Worm (Caenorhabditis elegans) whole organism, L4/young adult: ENCODE measurements around the gene F55G11.6.

Experiments used
- W03F9.2 ChIP-seq: fragments of 150-350 bp; optimal IDR thresholded peaks from 2 replicates; lab custom pipeline; 2014; ENCODE audit warnings: missing biosample characterization, missing genetic modification characterization
- dao-5 ChIP-seq: sonication (generic microtip); optimal IDR thresholded peaks from 2 replicates; lab custom pipeline; 2016; ENCODE audit warnings: missing genotype, missing genetic modification characterization, moderate library complexity, missing compliant biosample characterization
- him-1 ChIP-seq: sonication (generic microtip); optimal IDR thresholded peaks from 2 replicates; lab custom pipeline; 2016; ENCODE audit warnings: missing genotype, missing genetic modification reagents, missing genetic modification characterization, missing compliant biosample characterization

F55G11.6 gene

DNA sequence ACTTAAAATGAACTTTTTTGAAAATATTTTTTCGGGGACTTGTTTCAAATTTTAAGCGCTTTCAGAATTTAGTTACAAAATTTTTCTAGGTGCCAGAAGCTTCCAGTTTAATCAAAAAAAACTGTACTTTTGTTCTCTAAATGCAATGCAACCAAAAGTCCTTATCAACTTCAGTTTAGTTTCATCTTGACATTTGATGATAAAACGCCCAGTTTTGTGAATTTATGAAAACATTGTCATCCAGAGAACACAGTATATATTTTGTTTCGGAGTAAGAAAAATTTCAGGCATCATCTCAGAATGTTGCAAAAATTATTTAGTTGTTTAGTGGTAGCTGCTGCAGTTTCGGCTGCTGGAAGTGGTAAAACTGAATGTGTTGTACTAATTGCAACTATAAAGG is at the start of gene F55G11.6:
TSS of gene F55G11.6 (plus strand) at position 301 of the 400 bp plus-strand sequence.
- no peak for TF ChIP-seq dao-5 (tag; lab: Kevin White, UChicago)
- no peak for TF ChIP-seq W03F9.2 (tag; lab: Kevin White, UChicago)
- TF ChIP-seq him-1 (tag; lab: Kevin White, UChicago): no peak

DNA sequence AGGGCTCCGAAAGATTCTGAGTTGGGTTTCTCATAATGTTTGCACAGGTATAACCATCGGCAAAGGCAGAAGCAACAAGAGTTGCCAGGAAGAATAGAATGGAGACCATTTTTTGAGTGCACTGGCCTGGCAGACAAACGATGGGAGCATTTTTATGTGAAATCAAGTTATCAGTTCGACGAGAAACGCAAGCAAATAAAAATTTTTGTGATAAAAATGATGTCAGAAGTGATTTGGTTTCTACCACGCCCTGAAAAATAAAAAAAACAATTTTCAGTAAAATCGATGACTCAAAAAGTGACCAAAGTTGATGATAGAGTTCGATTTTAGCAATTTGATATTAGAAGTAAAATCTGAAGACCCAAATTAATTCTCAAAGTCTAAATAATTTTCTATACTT is 48.0 kb upstream of the F55G11.6 start, which contains the start of gene K08D8.4:
TSS of gene K08D8.4 (minus strand) at position 128 of the 400 bp plus-strand sequence.
- TF ChIP-seq him-1 (tag; lab: Kevin White, UChicago) (no peak), W03F9.2 (tag; lab: Kevin White, UChicago) (no peak), dao-5 (tag; lab: Kevin White, UChicago) (no peak)

DNA sequence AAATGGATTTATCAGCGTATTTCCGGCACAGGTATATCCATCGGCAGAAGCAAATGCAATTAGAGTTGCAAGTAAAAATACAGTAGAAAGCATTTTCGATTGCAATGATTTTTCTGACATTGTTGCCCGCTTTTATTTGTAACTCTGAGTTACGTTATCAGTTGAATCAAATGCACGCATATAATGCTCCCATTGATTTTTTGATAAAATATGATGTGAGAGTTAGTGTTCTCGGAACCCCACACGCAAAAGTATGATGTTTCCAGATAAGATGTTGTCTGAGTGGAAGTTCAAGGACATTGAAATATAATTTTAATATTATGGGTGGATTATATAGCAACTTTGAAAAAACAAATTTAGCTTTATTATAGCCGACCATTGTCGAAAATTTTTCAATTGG is 45.8 kb upstream of the F55G11.6 start, which contains the start of gene K08D8.5:
TSS of gene K08D8.5 (minus strand) at position 140 of the 400 bp plus-strand sequence.
- TF ChIP-seq dao-5 (tag; lab: Kevin White, UChicago) (no peak), W03F9.2 (tag; lab: Kevin White, UChicago) (no peak), him-1 (tag; lab: Kevin White, UChicago) (no peak)

DNA sequence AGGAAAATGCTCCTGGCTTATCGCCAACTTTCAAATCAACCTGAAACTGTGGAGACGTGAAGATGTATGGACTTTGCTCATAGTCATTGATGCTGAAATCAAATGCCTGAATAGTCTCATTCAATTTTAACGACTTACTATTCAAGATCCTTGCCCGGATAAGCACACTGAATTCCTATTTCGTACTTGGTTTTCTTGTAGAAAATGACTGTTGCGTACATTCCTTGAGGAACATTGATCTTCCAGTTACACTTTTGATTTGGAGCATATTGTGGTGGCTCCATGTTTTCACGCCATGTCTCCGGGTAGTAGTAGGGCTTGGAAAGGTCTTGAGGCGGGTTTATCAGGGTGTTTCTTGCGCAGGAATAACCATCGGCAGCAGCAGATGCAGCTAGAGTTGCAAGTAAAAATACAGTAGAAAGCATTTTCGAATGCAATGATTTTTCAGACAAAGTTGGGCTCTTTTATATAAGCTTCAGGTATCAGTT is 43.3 kb upstream of the F55G11.6 start, which contains the start of gene irg-6:
TSS of gene irg-6 (minus strand) at position 438 of the 488 bp plus-strand sequence.
- TF ChIP-seq him-1 (tag; lab: Kevin White, UChicago) (no peak), dao-5 (tag; lab: Kevin White, UChicago) (no peak), W03F9.2 (tag; lab: Kevin White, UChicago) (no peak)

DNA sequence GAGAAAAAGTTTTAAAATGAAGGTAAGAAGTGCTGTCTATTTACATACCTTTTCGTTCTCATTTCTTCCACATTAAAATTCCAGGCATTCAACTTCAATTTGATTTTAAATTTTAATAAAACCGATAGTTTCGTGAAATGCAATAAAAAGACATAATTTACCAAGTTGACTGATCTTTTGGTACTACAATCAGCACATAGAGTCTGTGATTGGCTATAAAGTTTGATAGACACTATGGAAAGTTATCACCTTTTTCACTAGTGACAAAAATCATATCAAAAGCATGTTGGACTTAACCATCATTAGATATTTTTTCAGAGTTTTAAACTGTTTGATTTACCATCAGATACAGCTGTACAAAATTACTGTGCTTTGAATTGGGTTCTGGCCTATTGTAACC is 42.4 kb upstream of the F55G11.6 start, which contains the start of gene srz-15:
TSS of gene srz-15 (plus strand) at position 301 of the 400 bp plus-strand sequence.
- TF ChIP-seq W03F9.2 (tag; lab: Kevin White, UChicago) (no peak), him-1 (tag; lab: Kevin White, UChicago) (no peak), dao-5 (tag; lab: Kevin White, UChicago) (no peak)

DNA sequence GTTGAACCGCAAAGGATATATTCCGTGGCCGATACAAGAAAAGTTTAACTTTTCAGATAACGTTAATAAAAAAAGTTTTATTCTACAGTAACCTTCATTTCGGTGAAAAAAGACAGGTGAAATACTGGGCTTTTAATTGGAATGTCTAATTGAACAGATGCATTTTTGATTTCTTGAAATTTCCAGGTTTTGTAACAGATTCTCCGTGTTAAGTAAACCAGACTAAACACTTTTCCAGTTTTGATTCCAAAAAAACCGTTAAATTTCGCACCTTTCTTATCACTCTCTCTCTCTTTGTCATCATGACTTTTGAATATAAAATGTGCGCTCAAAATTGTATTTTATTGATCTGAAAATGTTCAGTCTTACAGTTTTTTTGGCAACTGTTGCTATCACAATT is 39.6 kb upstream of the F55G11.6 start, which contains the start of gene C32H11.3:
TSS of gene C32H11.3 (plus strand) at position 301 of the 400 bp plus-strand sequence.
- TF ChIP-seq dao-5 (tag; lab: Kevin White, UChicago): no peak
- no peak for TF ChIP-seq W03F9.2 (tag; lab: Kevin White, UChicago)
- TF ChIP-seq him-1 (tag; lab: Kevin White, UChicago): no peak

DNA sequence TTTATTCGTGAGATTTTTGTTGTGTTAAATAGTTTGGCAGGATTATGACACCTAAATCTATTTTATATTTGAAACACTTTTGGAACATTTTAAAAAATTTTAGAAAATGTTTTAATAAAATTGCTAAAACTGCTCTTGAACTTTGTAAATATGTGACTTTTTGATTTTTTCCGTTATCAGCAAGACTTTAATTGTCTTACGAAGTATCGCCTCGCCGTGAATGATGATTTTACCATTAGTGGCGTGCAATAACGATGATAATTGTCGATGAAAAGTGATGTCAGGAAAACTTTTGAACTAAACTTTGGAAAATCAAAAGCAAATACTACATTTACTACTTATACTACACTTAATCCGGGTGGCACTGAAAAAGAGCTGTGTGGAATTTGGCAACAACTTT is 37.3 kb upstream of the F55G11.6 start:
- TF ChIP-seq W03F9.2 (tag; lab: Kevin White, UChicago) (no peak), him-1 (tag; lab: Kevin White, UChicago) (no peak), dao-5 (tag; lab: Kevin White, UChicago) (no peak)

DNA sequence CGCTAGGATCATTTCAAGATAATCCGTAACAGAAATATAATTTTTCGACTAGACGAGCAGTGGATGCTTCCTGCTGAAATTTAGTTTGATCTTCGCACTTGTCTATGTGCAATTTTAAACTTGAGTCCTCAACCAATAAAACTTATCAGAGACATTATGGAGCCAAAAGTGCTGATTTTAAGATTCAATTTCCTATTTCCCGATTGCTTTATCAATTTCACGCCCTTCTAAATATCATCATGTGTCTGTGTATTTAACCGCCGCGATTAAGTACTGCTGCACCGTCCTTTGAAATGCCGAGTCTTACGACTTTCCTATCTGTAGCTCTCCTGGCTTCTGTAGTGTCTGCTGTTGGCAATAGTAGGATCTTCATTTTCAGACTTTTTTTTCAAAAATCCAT is 36.8 kb upstream of the F55G11.6 start, which contains the start of gene C32H11.4:
TSS of gene C32H11.4 (plus strand) at position 238 of the 400 bp plus-strand sequence.
- TF ChIP-seq dao-5 (tag; lab: Kevin White, UChicago): no peak
- TF ChIP-seq W03F9.2 (tag; lab: Kevin White, UChicago): no peak
- no peak for TF ChIP-seq him-1 (tag; lab: Kevin White, UChicago)

DNA sequence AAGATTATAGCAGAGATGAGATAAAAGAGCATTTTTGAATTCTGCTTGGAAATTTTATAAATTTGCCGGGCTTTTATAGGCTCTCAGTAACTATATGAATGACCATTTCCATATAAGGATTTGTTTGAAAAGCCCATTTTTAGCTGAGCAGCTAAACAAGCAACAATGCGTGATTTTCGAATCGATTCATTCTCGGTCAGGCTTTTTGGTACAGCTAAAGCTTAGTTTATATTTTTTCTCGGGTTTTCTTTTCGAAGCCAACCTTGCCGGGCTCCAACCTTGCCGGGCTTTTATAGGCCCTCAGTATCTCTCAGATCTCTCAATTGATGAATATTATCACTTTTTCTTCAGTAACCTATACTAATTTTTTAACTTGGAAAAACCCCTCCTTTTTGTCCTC is 33.5 kb upstream of the F55G11.6 start, which contains the start of gene srlf-4:
TSS of gene srlf-4 (minus strand) at position 101 of the 400 bp plus-strand sequence.
- TF ChIP-seq W03F9.2 (tag; lab: Kevin White, UChicago) (no peak), dao-5 (tag; lab: Kevin White, UChicago) (no peak), him-1 (tag; lab: Kevin White, UChicago) (no peak)

DNA sequence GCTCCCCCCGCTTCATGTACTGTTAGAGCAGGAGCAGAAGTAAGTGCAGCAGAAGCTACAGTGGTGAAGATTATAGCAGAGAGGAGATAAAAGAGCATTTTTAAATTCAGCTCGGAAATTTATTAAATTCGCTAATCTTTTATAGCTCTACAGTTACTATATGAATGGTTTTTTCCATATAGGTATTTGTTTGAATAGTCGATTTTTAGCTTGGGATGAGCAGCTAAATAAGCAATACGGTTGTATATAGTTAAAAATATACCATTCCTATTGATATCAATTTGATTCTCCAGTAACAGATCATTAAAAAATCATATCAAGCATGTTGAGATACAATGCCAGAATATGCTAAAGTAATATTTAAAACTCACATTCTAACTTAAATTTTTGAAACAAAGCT is 31.2 kb upstream of the F55G11.6 start, which contains the start of gene srlf-5:
TSS of gene srlf-5 (minus strand) at position 101 of the 400 bp plus-strand sequence.
- TF ChIP-seq dao-5 (tag; lab: Kevin White, UChicago) (no peak), him-1 (tag; lab: Kevin White, UChicago) (no peak), W03F9.2 (tag; lab: Kevin White, UChicago) (no peak)

DNA sequence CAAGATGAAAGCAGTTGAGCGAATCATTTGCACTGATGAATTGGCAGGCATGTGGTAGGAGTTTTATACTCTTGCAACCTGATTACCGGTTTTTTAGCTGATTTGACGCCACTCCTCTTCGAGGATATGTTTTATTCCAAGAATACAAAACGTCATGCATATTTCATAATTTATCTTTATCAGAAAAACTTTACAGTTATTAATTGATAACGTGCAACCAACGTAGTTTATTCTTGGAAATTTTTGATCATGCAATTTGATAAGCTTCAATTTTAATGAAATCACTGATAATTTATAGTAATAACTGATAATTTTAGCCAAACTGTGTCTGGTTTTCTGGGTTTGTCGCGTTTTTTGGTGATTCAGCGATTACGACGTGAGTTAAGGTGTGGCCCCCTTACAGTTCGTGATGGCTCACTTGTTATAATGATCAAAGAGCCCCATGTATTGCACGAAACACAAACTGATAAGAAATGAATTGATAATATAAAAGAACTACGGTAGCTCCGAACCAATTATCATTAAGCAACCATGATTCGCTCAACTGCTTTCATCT is 21.5 kb upstream of the F55G11.6 start, which contains the start of the genes cld-1 and dod-21:
TSS of gene cld-1 (minus strand) at position 51 of the 556 bp plus-strand sequence.
TSS of gene dod-21 (plus strand) at position 518 of the 556 bp plus-strand sequence.
- TF ChIP-seq him-1 (tag; lab: Kevin White, UChicago) (no peak), W03F9.2 (tag; lab: Kevin White, UChicago) (peak; percentile 28)

DNA sequence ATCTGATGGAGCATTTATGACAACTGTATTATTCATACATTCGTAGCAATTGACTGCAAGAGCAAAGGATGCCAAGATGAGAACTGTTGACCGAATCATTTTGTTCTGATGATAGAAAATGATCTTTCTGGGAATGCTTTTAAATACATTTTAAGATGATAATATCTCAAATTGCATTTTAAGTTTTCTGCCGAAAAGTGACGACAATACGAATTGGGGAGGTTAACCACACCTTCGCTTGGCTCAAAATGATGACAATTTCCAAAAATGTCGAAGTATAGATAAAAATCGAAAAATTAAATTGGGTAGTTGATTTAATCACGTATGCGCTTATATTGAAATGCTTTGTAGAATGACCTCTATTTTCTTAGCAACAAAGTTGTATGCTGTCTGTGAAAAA is 16.6 kb upstream of the F55G11.6 start, which contains the start of gene dod-24:
TSS of gene dod-24 (minus strand) at position 101 of the 400 bp plus-strand sequence.
- no peak for TF ChIP-seq dao-5 (tag; lab: Kevin White, UChicago)
- no peak for TF ChIP-seq W03F9.2 (tag; lab: Kevin White, UChicago)
- no peak for TF ChIP-seq him-1 (tag; lab: Kevin White, UChicago)

DNA sequence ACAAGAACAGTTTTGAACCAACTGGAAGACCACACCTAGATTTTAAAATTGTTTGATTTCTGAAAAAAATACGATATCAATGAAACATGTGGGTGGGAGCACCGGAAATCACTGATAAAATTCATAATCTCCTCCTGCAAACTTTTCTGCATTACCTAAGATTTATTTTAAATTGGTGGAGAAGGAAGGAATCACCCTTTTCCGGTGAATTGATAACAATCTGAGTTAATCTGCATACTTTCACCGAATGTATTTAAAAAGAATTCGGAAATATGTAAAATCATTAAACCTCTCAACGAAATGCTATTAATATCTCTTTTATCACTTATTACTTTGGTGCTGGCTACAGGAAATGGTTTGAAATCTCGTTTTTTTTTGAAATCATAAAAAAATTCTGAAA is 15.2 kb upstream of the F55G11.6 start, which contains the start of gene dct-19:
TSS of gene dct-19 (plus strand) at position 301 of the 400 bp plus-strand sequence.
- TF ChIP-seq dao-5 (tag; lab: Kevin White, UChicago): no peak
- TF ChIP-seq W03F9.2 (tag; lab: Kevin White, UChicago): no peak
- no peak for TF ChIP-seq him-1 (tag; lab: Kevin White, UChicago)
